Worm (Caenorhabditis elegans) whole organism, L2 larva: ENCODE results near the gene C50F4.8.

Experiments
- elt-1 ChIP-seq: fragments of 150-350 bp; optimal IDR thresholded peaks from 2 replicates; lab custom pipeline; 2014; ENCODE audit warnings: missing biosample characterization, missing genetic modification characterization
- elt-3 ChIP-seq: sonication (generic microtip); optimal IDR thresholded peaks from 2 replicates; lab custom pipeline; 2017; ENCODE audit warnings: missing biosample characterization, missing genetic modification characterization
- lin-13 ChIP-seq: fragments of 150-350 bp; optimal IDR thresholded peaks from 2 replicates; lab custom pipeline; 2014; ENCODE audit warnings: missing biosample characterization, missing genetic modification reagents, missing genetic modification characterization
- lin-39 ChIP-seq: fragments of 150-350 bp; optimal IDR thresholded peaks from 2 replicates; lab custom pipeline; 2014; ENCODE audit warnings: missing biosample characterization, missing genetic modification reagents, missing genetic modification characterization
- nhr-11 ChIP-seq: fragments of 150-350 bp; optimal IDR thresholded peaks from 2 replicates; lab custom pipeline; 2014; ENCODE audit warnings: missing biosample characterization, missing genetic modification characterization
- snpc-4 ChIP-seq: fragments of 150-350 bp; optimal IDR thresholded peaks from 2 replicates; lab custom pipeline; 2014; ENCODE audit warnings: missing biosample characterization, missing genetic modification characterization
- unc-55 ChIP-seq: fragments of 150-350 bp; sonication (generic microtip); optimal IDR thresholded peaks from 3 replicates; lab custom pipeline; 2014; ENCODE audit warnings: missing biosample characterization, missing genetic modification reagents, missing genetic modification characterization
- zag-1 ChIP-seq: fragments of 150-350 bp; optimal IDR thresholded peaks from 2 replicates; lab custom pipeline; 2014; ENCODE audit warnings: missing biosample characterization, missing genetic modification characterization
- ztf-11 ChIP-seq: sonication (generic microtip); optimal IDR thresholded peaks from 2 replicates; lab custom pipeline; 2017; ENCODE audit warnings: missing biosample characterization, missing genetic modification characterization

- TF ChIP-seq nhr-11 (tag; lab: Kevin White, UChicago) (no peak), lin-39 (tag; lab: Kevin White, UChicago) (no peak), lin-13 (GFP tag; lab: Kevin White, UChicago) (no peak), unc-55 (GFP tag; lab: Kevin White, UChicago) (no peak), ztf-11 (tag; lab: Kevin White, UChicago) (no peak), elt-3 (tag; lab: Kevin White, UChicago) (no peak), zag-1 (tag; lab: Kevin White, UChicago) (no peak), snpc-4 (tag; lab: Kevin White, UChicago) (no peak), elt-1 (tag; lab: Kevin White, UChicago) (no peak)
Measured at ce11 chrV:9500826-9501451, 17.7 kb downstream of the C50F4.8 start, which contains the start of gene swt-5.
